Fruit fly (Drosophila melanogaster) whole organism, adult: ENCODE results near the gene CG34327.

Experiments used
- CG11617 ChIP-seq: fragments of 200-800 bp; sonication (Bioruptor generic); optimal IDR thresholded peaks from 2 replicates; lab custom pipeline; 2017; ENCODE audit warnings: mild to moderate bottlenecking, missing biosample characterization, missing genetic modification reagents, missing genetic modification characterization
- CG14711 ChIP-seq: fragments of 200-800 bp; sonication (Bioruptor generic); optimal IDR thresholded peaks from 2 replicates; lab custom pipeline; 2018; ENCODE audit warnings: missing biosample characterization, mild to moderate bottlenecking, missing genetic modification characterization, moderate library complexity
- CG33017 ChIP-seq: fragments of 200-800 bp; sonication (Bioruptor generic); optimal IDR thresholded peaks from 2 replicates; lab custom pipeline; 2018; ENCODE audit warnings: missing biosample characterization, mild to moderate bottlenecking, missing genetic modification characterization, moderate library complexity
- Clk ChIP-seq: fragments of 200-800 bp; sonication (Bioruptor generic); optimal IDR thresholded peaks from 2 replicates; lab custom pipeline; 2017; ENCODE audit warnings: missing biosample characterization, missing genetic modification characterization
- Crg-1 ChIP-seq: fragments of 200-800 bp; sonication (Bioruptor generic); optimal IDR thresholded peaks from 2 replicates; lab custom pipeline; 2016; ENCODE audit warnings: missing biosample characterization, missing genetic modification characterization
- cic ChIP-seq: fragments of 200-800 bp; sonication (Bioruptor generic); optimal IDR thresholded peaks from 2 replicates; lab custom pipeline; 2017; ENCODE audit warnings: missing biosample characterization, mild to moderate bottlenecking, missing genetic modification characterization, moderate library complexity
- kay ChIP-seq: fragments of 200-800 bp; sonication (Bioruptor generic); peaks from one replicate; lab custom pipeline; 2016; ENCODE audit warnings: missing biosample characterization, missing genetic modification characterization, borderline replicate concordance

dm6 chrX:17255677-17256076 is 32.1 kb upstream of the CG34327 start:
- TF ChIP-seq cic (GFP tag; lab: Kevin White, UChicago), result no peak
- no peak for TF ChIP-seq Crg-1 (GFP tag; lab: Kevin White, UChicago)
- TF ChIP-seq CG11617 (GFP tag; lab: Kevin White, UChicago), result no peak
- no peak for TF ChIP-seq Clk (GFP tag; lab: Kevin White, UChicago)
- no peak for TF ChIP-seq kay (GFP tag; lab: Kevin White, UChicago)
- no peak for TF ChIP-seq CG33017 (tag; lab: Kevin White, UChicago)
- no peak for TF ChIP-seq CG14711 (tag; lab: Kevin White, UChicago)
